Fruit fly (Drosophila melanogaster) whole organism, embryonic: ENCODE results near the gene Mbs.

Source experiments
- CG11456 ChIP-seq: fragments of 200-800 bp; sonication (Bioruptor generic); IDR thresholded peaks from 3 replicates; pipeline ENCODE4 v1.3.6; 2022; ENCODE audit warnings: missing biosample characterization, missing genetic modification characterization
- CG12299 ChIP-seq: fragments of 200-800 bp; sonication (Bioruptor generic); optimal IDR thresholded peaks from 2 replicates; lab custom pipeline; 2018; ENCODE audit warnings: missing biosample characterization, mild to moderate bottlenecking, missing genetic modification characterization
- CG12391 ChIP-seq: fragments of 200-800 bp; sonication (Bioruptor generic); optimal IDR thresholded peaks from 3 replicates; lab custom pipeline; 2018; ENCODE audit warnings: missing biosample characterization, mild to moderate bottlenecking, missing genetic modification characterization, moderate library complexity
- CG13123 ChIP-seq: fragments of 200-800 bp; sonication (Bioruptor generic); optimal IDR thresholded peaks from 2 replicates; lab custom pipeline; 2016; ENCODE audit warnings: missing biosample characterization, missing genetic modification characterization
- CG13287 ChIP-seq: fragments of 200-800 bp; sonication (Bioruptor generic); IDR thresholded peaks from 2 replicates; pipeline ENCODE4 v1.3.6; 2022; ENCODE audit warnings: missing biosample characterization, missing genetic modification characterization; ENCODE audit not compliant: partially characterized antibody
- CG13894 ChIP-seq: fragments of 200-800 bp; sonication (Bioruptor generic); optimal IDR thresholded peaks from 3 replicates; lab custom pipeline; 2018; ENCODE audit warnings: missing biosample characterization, mild to moderate bottlenecking, missing genetic modification characterization, moderate library complexity
- CG14860 ChIP-seq: fragments of 200-800 bp; sonication (Bioruptor generic); IDR thresholded peaks from 3 replicates; pipeline ENCODE4 v1.3.6; 2022; ENCODE audit warnings: missing biosample characterization, missing genetic modification characterization; ENCODE audit not compliant: partially characterized antibody
- CG15011 ChIP-seq: fragments of 200-800 bp; sonication (Bioruptor generic); optimal IDR thresholded peaks from 3 replicates; lab custom pipeline; 2018; ENCODE audit warnings: missing biosample characterization, mild to moderate bottlenecking, missing genetic modification characterization
- CG15073 ChIP-seq: fragments of 200-800 bp; sonication (Bioruptor generic); optimal IDR thresholded peaks from 2 replicates; lab custom pipeline; 2016; ENCODE audit warnings: missing biosample characterization, missing genetic modification characterization
- CG15601 ChIP-seq: fragments of 200-800 bp; sonication (Bioruptor generic); optimal IDR thresholded peaks from 3 replicates; lab custom pipeline; 2019; ENCODE audit warnings: missing biosample characterization, mild to moderate bottlenecking, missing genetic modification characterization, moderate library complexity
- CG17186 ChIP-seq: fragments of 200-800 bp; sonication (Bioruptor generic); optimal IDR thresholded peaks from 3 replicates; lab custom pipeline; 2017; ENCODE audit warnings: missing biosample characterization, missing genetic modification reagents, missing genetic modification characterization
- CG17385 ChIP-seq: fragments of 200-800 bp; sonication (Bioruptor generic); optimal IDR thresholded peaks from 3 replicates; lab custom pipeline; 2018; ENCODE audit warnings: missing biosample characterization, mild to moderate bottlenecking, missing genetic modification characterization
- CG17612 ChIP-seq: fragments of 200-800 bp; sonication (Bioruptor generic); IDR thresholded peaks from 2 replicates; pipeline ENCODE4 v1.3.6; 2022; ENCODE audit warnings: missing biosample characterization, missing genetic modification characterization
- CG18619 ChIP-seq: fragments of 200-800 bp; sonication (Bioruptor generic); optimal IDR thresholded peaks from 3 replicates; lab custom pipeline; 2017; ENCODE audit warnings: missing biosample characterization, mild to moderate bottlenecking, missing genetic modification characterization
- CG2116 ChIP-seq: fragments of 200-800 bp; sonication (Bioruptor generic); optimal IDR thresholded peaks from 3 replicates; lab custom pipeline; 2018; ENCODE audit warnings: missing biosample characterization, mild to moderate bottlenecking, missing genetic modification characterization
- CG2120 ChIP-seq: fragments of 200-800 bp; sonication (Bioruptor generic); optimal IDR thresholded peaks from 3 replicates; lab custom pipeline; 2016; ENCODE audit warnings: missing biosample characterization, missing genetic modification characterization
- CG30431 ChIP-seq: fragments of 200-800 bp; sonication (Bioruptor generic); optimal IDR thresholded peaks from 2 replicates; lab custom pipeline; 2017; ENCODE audit warnings: missing biosample characterization, missing genetic modification characterization
- CG4282 ChIP-seq: fragments of 200-800 bp; sonication (Bioruptor generic); optimal IDR thresholded peaks from 2 replicates; lab custom pipeline; 2016; ENCODE audit warnings: missing biosample characterization, missing genetic modification characterization
- CG4404 ChIP-seq: fragments of 200-800 bp; sonication (Bioruptor generic); IDR thresholded peaks from 2 replicates; pipeline ENCODE4 v1.3.6; 2022; ENCODE audit warnings: missing biosample characterization, missing genetic modification characterization
- CG4854 ChIP-seq: fragments of 200-800 bp; sonication (Bioruptor generic); optimal IDR thresholded peaks from 2 replicates; lab custom pipeline; 2016; ENCODE audit warnings: missing biosample characterization, missing genetic modification characterization, inconsistent platforms
- CG6654 ChIP-seq: fragments of 200-800 bp; sonication (Bioruptor generic); optimal IDR thresholded peaks from 2 replicates; lab custom pipeline; 2017; ENCODE audit warnings: missing biosample characterization, mild to moderate bottlenecking, missing genetic modification characterization
- CG8281 ChIP-seq: fragments of 200-800 bp; sonication (Bioruptor generic); optimal IDR thresholded peaks from 2 replicates; lab custom pipeline; 2018; ENCODE audit warnings: missing biosample characterization, mild to moderate bottlenecking, missing genetic modification characterization, moderate library complexity
- CG8765 ChIP-seq: fragments of 200-800 bp; sonication (Bioruptor generic); IDR thresholded peaks from 2 replicates; pipeline ENCODE4 v1.3.6; 2022; ENCODE audit warnings: missing biosample characterization, missing genetic modification characterization
- CTCF ChIP-seq: fragments of 200-800 bp; sonication (Bioruptor generic); optimal IDR thresholded peaks from 2 replicates; lab custom pipeline; 2017; ENCODE audit warnings: missing biosample characterization, mild to moderate bottlenecking, missing genetic modification characterization, moderate library complexity
- D19B ChIP-seq: fragments of 200-800 bp; sonication (Bioruptor generic); optimal IDR thresholded peaks from 2 replicates; lab custom pipeline; 2017; ENCODE audit warnings: missing biosample characterization, mild to moderate bottlenecking, missing genetic modification characterization
- Deaf1 ChIP-seq: fragments of 200-800 bp; optimal IDR thresholded peaks from 3 replicates; lab custom pipeline; 2019; ENCODE audit warnings: missing biosample characterization, mild to moderate bottlenecking, missing genetic modification characterization, moderate library complexity
- HLH3B ChIP-seq: fragments of 200-800 bp; sonication (Bioruptor generic); IDR thresholded peaks from 2 replicates; pipeline ENCODE4 v1.3.6; 2022; ENCODE audit warnings: missing biosample characterization, missing genetic modification characterization
- Hand ChIP-seq: fragments of 200-800 bp; sonication (Bioruptor generic); optimal IDR thresholded peaks from 2 replicates; lab custom pipeline; 2017; ENCODE audit warnings: mild to moderate bottlenecking, missing biosample characterization, missing genetic modification reagents, missing genetic modification characterization
- Hr3 ChIP-seq: fragments of 200-800 bp; sonication (Bioruptor generic); optimal IDR thresholded peaks from 3 replicates; lab custom pipeline; 2016; ENCODE audit warnings: missing biosample characterization, missing genetic modification characterization
- Jarid2 ChIP-seq: fragments of 200-800 bp; sonication (Bioruptor generic); optimal IDR thresholded peaks from 3 replicates; lab custom pipeline; 2017; ENCODE audit warnings: mild to moderate bottlenecking, missing biosample characterization, missing genetic modification reagents, missing genetic modification characterization
- Mrtf ChIP-seq: fragments of 200-800 bp; sonication (Bioruptor generic); IDR thresholded peaks from 3 replicates; pipeline ENCODE4 v1.3.6; 2022; ENCODE audit warnings: missing biosample characterization, missing genetic modification characterization
- Spps ChIP-seq: fragments of 200-800 bp; sonication (Bioruptor generic); optimal IDR thresholded peaks from 2 replicates; lab custom pipeline; 2018; ENCODE audit warnings: missing biosample characterization, mild to moderate bottlenecking, missing genetic modification characterization
- Ssrp ChIP-seq: fragments of 200-800 bp; sonication (Bioruptor generic); optimal IDR thresholded peaks from 2 replicates; lab custom pipeline; 2018; ENCODE audit warnings: missing biosample characterization, mild to moderate bottlenecking, missing genetic modification characterization, moderate library complexity
- Xrp1 ChIP-seq: fragments of 200-800 bp; sonication (Bioruptor generic); IDR thresholded peaks from 2 replicates; pipeline ENCODE4 v1.3.6; 2022; ENCODE audit warnings: missing biosample characterization, missing genetic modification characterization
- chif ChIP-seq, 2 experiments: fragments of 200-800 bp; sonication (Bioruptor generic); optimal IDR thresholded peaks; 3 replicates each; lab custom pipeline; 2016; ENCODE audit warnings: missing biosample characterization in 2 of 2, missing genetic modification characterization in 2 of 2
- crc ChIP-seq: fragments of 200-800 bp; sonication (Bioruptor generic); optimal IDR thresholded peaks from 2 replicates; lab custom pipeline; 2016; ENCODE audit warnings: missing biosample characterization, missing genetic modification characterization
- ems ChIP-seq: fragments of 200-800 bp; sonication (Bioruptor generic); optimal IDR thresholded peaks from 3 replicates; lab custom pipeline; 2016; ENCODE audit warnings: missing biosample characterization, missing genetic modification characterization
- en ChIP-seq: fragments of 200-800 bp; sonication (Bioruptor generic); optimal IDR thresholded peaks from 2 replicates; lab custom pipeline; 2016; ENCODE audit warnings: missing biosample characterization, missing genetic modification characterization
- her ChIP-seq: fragments of 200-800 bp; sonication (Bioruptor generic); optimal IDR thresholded peaks from 2 replicates; lab custom pipeline; 2016; ENCODE audit warnings: missing biosample characterization, missing genetic modification characterization
- jumu ChIP-seq: fragments of 200-800 bp; sonication (Bioruptor generic); optimal IDR thresholded peaks from 3 replicates; lab custom pipeline; 2016; ENCODE audit warnings: missing biosample characterization, missing genetic modification characterization
- pfk ChIP-seq: fragments of 200-800 bp; sonication (Bioruptor generic); optimal IDR thresholded peaks from 2 replicates; lab custom pipeline; 2018; ENCODE audit warnings: missing biosample characterization, mild to moderate bottlenecking, missing genetic modification characterization, moderate library complexity
- phol ChIP-seq: fragments of 200-800 bp; sonication (Bioruptor generic); optimal IDR thresholded peaks from 3 replicates; lab custom pipeline; 2018; ENCODE audit warnings: missing biosample characterization, mild to moderate bottlenecking, missing genetic modification characterization, moderate library complexity
- pum ChIP-seq: fragments of 200-800 bp; sonication (Bioruptor generic); optimal IDR thresholded peaks from 2 replicates; lab custom pipeline; 2016; ENCODE audit warnings: missing biosample characterization, missing genetic modification characterization
- salm ChIP-seq: fragments of 200-800 bp; sonication (Bioruptor generic); optimal IDR thresholded peaks from 2 replicates; lab custom pipeline; 2018; ENCODE audit warnings: missing biosample characterization, mild to moderate bottlenecking, missing genetic modification characterization
- sisA ChIP-seq: fragments of 200-800 bp; sonication (Bioruptor generic); IDR thresholded peaks from 2 replicates; pipeline ENCODE4 v1.3.6; 2022; ENCODE audit warnings: missing biosample characterization, missing genetic modification characterization
- slou ChIP-seq: fragments of 200-800 bp; sonication (Bioruptor generic); optimal IDR thresholded peaks from 3 replicates; lab custom pipeline; 2016; ENCODE audit warnings: missing biosample characterization, missing genetic modification characterization
- slp2 ChIP-seq: fragments of 200-800 bp; sonication (Bioruptor generic); optimal IDR thresholded peaks from 2 replicates; lab custom pipeline; 2016; ENCODE audit warnings: missing biosample characterization, missing genetic modification characterization
- tgo ChIP-seq: fragments of 200-800 bp; sonication (Bioruptor generic); IDR thresholded peaks from 3 replicates; pipeline ENCODE4 v1.3.6; 2022; ENCODE audit warnings: missing biosample characterization, missing genetic modification characterization
- twi ChIP-seq: fragments of 200-800 bp; optimal IDR thresholded peaks from 2 replicates; lab custom pipeline; 2019; ENCODE audit warnings: missing biosample characterization, mild to moderate bottlenecking, missing genetic modification characterization, moderate library complexity
- unc-4 ChIP-seq: fragments of 200-800 bp; sonication (Bioruptor generic); IDR thresholded peaks from 2 replicates; pipeline ENCODE4 v1.3.6; 2022; ENCODE audit warnings: missing biosample characterization, missing genetic modification characterization; ENCODE audit not compliant: partially characterized antibody

The Mbs gene

DNA sequence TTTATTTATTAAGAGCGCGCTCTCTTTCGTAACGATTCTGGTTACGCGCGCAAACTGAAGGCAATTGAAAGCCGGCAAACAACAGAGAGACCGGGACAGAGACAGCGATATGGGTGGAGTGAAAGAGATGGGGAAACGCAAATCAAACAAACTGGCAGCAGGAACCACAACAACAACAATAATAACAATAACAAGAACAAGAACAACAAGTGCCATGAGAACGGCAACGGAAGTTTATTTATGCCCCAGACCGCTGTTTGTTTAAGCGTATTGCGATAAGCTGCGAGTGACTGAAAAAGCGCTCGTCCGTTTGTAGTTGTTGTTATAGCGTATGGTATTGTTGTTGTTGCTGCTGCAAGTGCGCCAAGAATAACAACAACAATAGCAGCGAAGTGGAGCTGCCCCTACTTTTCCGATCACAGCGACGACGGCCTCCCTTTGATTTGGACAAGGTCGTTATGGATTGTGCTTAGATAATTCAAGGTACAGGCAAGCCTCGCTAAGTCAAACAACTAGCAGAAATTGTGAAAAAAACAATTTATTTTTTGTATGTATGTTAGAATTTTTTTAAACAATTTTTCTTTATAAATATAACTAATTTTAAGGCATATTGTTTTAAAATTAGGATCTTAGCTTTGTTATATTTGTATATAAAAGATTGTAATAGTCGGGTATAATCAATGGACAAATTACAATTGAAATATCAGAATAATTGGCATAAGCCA lies 25.5 kb upstream of the Mbs start (continued):
- TF ChIP-seq Hand: peak; percentile 3
- TF ChIP-seq phol (tag; lab: Kevin White, UChicago): peak; percentile 36
- peak; percentile 30 to 54 for TF ChIP-seq chif (GFP tag; optimal IDR thresholded peaks at IDR 0.05; lab: Kevin White, UChicago)
- peak; percentile 23 for TF ChIP-seq CG2120
- TF ChIP-seq CG13894 (tag; lab: Kevin White, UChicago): no peak
- TF ChIP-seq CG15011: peak; percentile 68
- no peak for TF ChIP-seq CG6654
- TF ChIP-seq CG12299: peak; percentile 63
- no peak for TF ChIP-seq Mrtf (GFP tag; lab: Robert Waterston, UW)
- peak; percentile 40 for TF ChIP-seq pum (GFP tag; lab: Kevin White, UChicago)
- no peak for TF ChIP-seq CG15073 (GFP tag; lab: Kevin White, UChicago)
- peak; percentile 63 for TF ChIP-seq jumu (GFP tag; lab: Kevin White, UChicago)
- TF ChIP-seq CG14860 (GFP tag; lab: Robert Waterston, UW): no peak
- TF ChIP-seq CG12391 (tag; lab: Kevin White, UChicago): peak; percentile 26
- TF ChIP-seq ems: peak; percentile 14
- peak; percentile 72 for TF ChIP-seq Spps (tag; lab: Kevin White, UChicago)
- no peak for TF ChIP-seq Ssrp (tag; lab: Kevin White, UChicago)
- TF ChIP-seq CG2116 (GFP tag; lab: Kevin White, UChicago): peak; percentile 36
- peak; percentile 48 for TF ChIP-seq CG8281
- peak; percentile 85 for TF ChIP-seq Xrp1 (GFP tag; lab: Robert Waterston, UW)
- no peak for TF ChIP-seq CG30431 (GFP tag; lab: Kevin White, UChicago)
- peak; percentile 26 for TF ChIP-seq slou
- peak; percentile 45 for TF ChIP-seq CG17186 (GFP tag; lab: Kevin White, UChicago)
- no peak for TF ChIP-seq CG17612
- TF ChIP-seq Hr3: no peak
- peak; percentile 65; the same call in 1 of the 2 replicates for TF ChIP-seq HLH3B (GFP tag; lab: Robert Waterston, UW)
- TF ChIP-seq unc-4 (GFP tag; lab: Robert Waterston, UW): no peak
- no peak for TF ChIP-seq CTCF (GFP tag; lab: Kevin White, UChicago)
- peak; percentile 60 for TF ChIP-seq pfk
- peak; percentile 87 for TF ChIP-seq CG15601 (tag; lab: Kevin White, UChicago)
- TF ChIP-seq CG17385 (GFP tag; lab: Kevin White, UChicago): peak; percentile 62
- peak; percentile 33; the same call in 1 of the 2 replicates for TF ChIP-seq sisA
- peak; percentile 55 for TF ChIP-seq salm (tag; lab: Kevin White, UChicago)
- peak; percentile 75 for TF ChIP-seq Jarid2 (GFP tag; lab: Kevin White, UChicago)
- no peak for TF ChIP-seq crc
- no peak for TF ChIP-seq D19B (GFP tag; lab: Kevin White, UChicago)
- no peak for TF ChIP-seq CG8765 (GFP tag; lab: Robert Waterston, UW)
- TF ChIP-seq CG4854 (GFP tag; lab: Kevin White, UChicago): peak; percentile 38
- peak; percentile 41; the same call in 1 of the 3 replicates for TF ChIP-seq tgo (GFP tag; lab: Robert Waterston, UW)
- no peak for TF ChIP-seq CG13287 (GFP tag; lab: Robert Waterston, UW)
- peak; percentile 20; the same call in 1 of the 2 replicates for TF ChIP-seq CG4404 (GFP tag; lab: Robert Waterston, UW)
- peak; percentile 33 for TF ChIP-seq slp2
- TF ChIP-seq her (GFP tag; lab: Kevin White, UChicago): peak; percentile 69
- peak; percentile 37 for TF ChIP-seq en (GFP tag; lab: Kevin White, UChicago)
- peak; percentile 39 for TF ChIP-seq CG4282 (GFP tag; lab: Kevin White, UChicago)
- TF ChIP-seq CG18619 (GFP tag; lab: Kevin White, UChicago): peak; percentile 54
- TF ChIP-seq Deaf1 (tag; lab: Kevin White, UChicago): peak; percentile 41
- TF ChIP-seq CG11456: peak; percentile 71; the same call in 1 of the 3 replicates
- peak; percentile 20 for TF ChIP-seq CG13123 (GFP tag; lab: Kevin White, UChicago)
- TF ChIP-seq twi (tag; lab: Kevin White, UChicago): peak; percentile 51
